Worm (Caenorhabditis elegans) whole organism, L3 larva: Measurements from ENCODE around the gene srw-133.

Experiments used
- R02D3.7 ChIP-seq: fragments of 150-350 bp; optimal IDR thresholded peaks from 2 replicates; lab custom pipeline; 2014; ENCODE audit warnings: missing biosample characterization, missing genetic modification characterization
- fkh-2 ChIP-seq: fragments of 150-350 bp; optimal IDR thresholded peaks from 2 replicates; lab custom pipeline; 2014; ENCODE audit warnings: missing biosample characterization, missing genetic modification reagents, missing genetic modification characterization
- nhr-76 ChIP-seq: fragments of 150-350 bp; sonication (generic microtip); optimal IDR thresholded peaks from 5 replicates; lab custom pipeline; 2014; ENCODE audit warnings: missing biosample characterization, missing genetic modification characterization
- tbx-2 ChIP-seq: sonication (generic microtip); optimal IDR thresholded peaks from 2 replicates; lab custom pipeline; 2016; ENCODE audit warnings: mild to moderate bottlenecking, missing genetic modification characterization, missing compliant biosample characterization

DNA sequence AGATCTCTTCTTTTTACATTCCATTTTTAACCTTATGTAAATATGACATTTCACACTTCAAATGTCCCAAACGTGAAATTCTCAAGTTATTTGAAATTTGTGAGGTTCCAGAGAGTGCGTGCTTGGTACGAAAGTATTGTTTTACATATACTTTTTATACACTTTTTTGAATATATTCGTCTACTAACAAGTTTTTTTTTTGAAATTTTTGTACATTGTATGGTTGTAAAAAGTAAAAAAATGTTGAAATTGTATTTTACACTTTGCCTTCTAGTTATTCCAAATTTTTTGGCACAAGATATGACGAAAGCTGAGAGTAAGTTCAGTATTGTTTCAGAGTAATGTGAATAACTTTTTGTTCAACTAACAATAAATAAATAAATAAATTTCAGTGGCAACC is 20.2 kb upstream of the srw-133 start, which contains the start of gene lgc-1:
- TF ChIP-seq tbx-2: no peak
- no peak for TF ChIP-seq fkh-2 (tag; lab: Kevin White, UChicago)
- no peak for TF ChIP-seq nhr-76 (tag; lab: Kevin White, UChicago)
- no peak for TF ChIP-seq R02D3.7 (tag; lab: Kevin White, UChicago)
